Worm (Caenorhabditis elegans) whole organism, midembryonic: ENCODE results near the gene F58F12.12.
A peak's percentile ranks its signal among the peaks of the same experiment; 100 is the strongest.

Experiments used
- T22C8.4 ChIP-seq: fragments of 200-800 bp; sonication (Bioruptor generic); IDR thresholded peaks from 2 replicates; pipeline ENCODE4 v1.3.6; 2022; ENCODE audit warnings: missing genetic modification characterization, missing compliant biosample characterization
- cog-1 ChIP-seq: sonication (generic microtip); optimal IDR thresholded peaks from 2 replicates; lab custom pipeline; 2016; ENCODE audit warnings: missing genetic modification characterization, missing compliant biosample characterization
- flt-1 ChIP-seq: fragments of 200-800 bp; sonication (Bioruptor generic); IDR thresholded peaks from 2 replicates; pipeline ENCODE4 v1.3.6; 2022; ENCODE audit warnings: missing genetic modification characterization, missing compliant biosample characterization
- klf-2 ChIP-seq: fragments of 200-800 bp; sonication (Bioruptor generic); conservative IDR thresholded peaks from 2 replicates; pipeline ENCODE4 v1.3.6; 2022; ENCODE audit warnings: missing genetic modification reagents, missing genetic modification characterization, missing compliant biosample characterization
- med-1 ChIP-seq: sonication (generic microtip); optimal IDR thresholded peaks from 2 replicates; lab custom pipeline; 2017; ENCODE audit warnings: missing genetic modification characterization, mild to moderate bottlenecking, missing compliant biosample characterization, antibody characterized with exemption, missing genetic modification reagents; ENCODE audit not compliant: insufficient read depth
- ref-1 ChIP-seq: fragments of 200-800 bp; sonication (Bioruptor generic); conservative IDR thresholded peaks from 2 replicates; pipeline ENCODE4 v1.3.6; 2022; ENCODE audit warnings: missing genetic modification reagents, missing genetic modification characterization, missing compliant biosample characterization
- tab-1 ChIP-seq: fragments of 200-800 bp; sonication (Bioruptor generic); IDR thresholded peaks from 2 replicates; pipeline ENCODE4 v1.3.6; 2022; ENCODE audit warnings: missing genetic modification characterization, missing compliant biosample characterization
- ztf-23 ChIP-seq: fragments of 200-800 bp; sonication (Bioruptor generic); IDR thresholded peaks from 2 replicates; pipeline ENCODE4 v1.3.6; 2022; ENCODE audit warnings: missing genetic modification reagents, missing genetic modification characterization, missing compliant biosample characterization
- ztf-29 ChIP-seq: fragments of 200-800 bp; sonication (Bioruptor generic); IDR thresholded peaks from 2 replicates; pipeline ENCODE4 v1.3.6; 2022; ENCODE audit warnings: missing genetic modification reagents, missing genetic modification characterization, missing compliant biosample characterization

Gene F58F12.12

ce11 chrII:6407279-6407678 is 26.3 kb downstream of the F58F12.12 start, which contains the start of gene spp-11:
Gene spp-11, minus strand, starts transcription at chrII:6407379.
- no peak for TF ChIP-seq tab-1 (GFP tag; lab: Robert Waterston, UW)
- TF ChIP-seq T22C8.4 (GFP tag; lab: Robert Waterston, UW), result no peak
- TF ChIP-seq flt-1 (GFP tag; lab: Robert Waterston, UW), result no peak
- TF ChIP-seq klf-2 (GFP tag; lab: Robert Waterston, UW), result no peak
- no peak for TF ChIP-seq med-1 (GFP tag; lab: Kevin White, UChicago)
- no peak for TF ChIP-seq ref-1 (GFP tag; lab: Robert Waterston, UW)
- TF ChIP-seq ztf-23 (GFP tag; lab: Robert Waterston, UW), result no peak
- no peak for TF ChIP-seq cog-1 (tag; lab: Kevin White, UChicago)
- TF ChIP-seq ztf-29, result no peak

DNA sequence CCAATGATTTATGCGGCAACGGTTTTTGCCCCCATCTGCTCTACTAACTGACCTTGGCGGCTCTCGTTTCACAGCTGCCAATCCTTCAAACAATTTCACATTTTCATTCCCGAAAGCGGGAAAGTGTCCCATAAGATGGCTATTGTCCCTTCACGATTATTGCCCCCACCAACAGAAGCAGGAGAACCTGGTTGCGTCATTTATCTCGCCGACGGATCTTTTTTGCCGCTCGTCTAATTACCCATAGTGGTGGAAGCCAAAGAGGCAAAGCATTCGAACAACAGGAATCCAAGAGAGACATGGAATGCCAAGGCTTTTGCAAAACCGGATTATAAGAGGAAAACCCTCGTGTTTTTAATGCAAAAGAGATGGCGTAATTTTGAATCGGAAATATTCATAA is 28.1 kb downstream of the F58F12.12 start:
- no peak for TF ChIP-seq flt-1 (GFP tag; lab: Robert Waterston, UW)
- no peak for TF ChIP-seq ref-1 (GFP tag; lab: Robert Waterston, UW)
- TF ChIP-seq klf-2 (GFP tag; lab: Robert Waterston, UW), result no peak
- TF ChIP-seq med-1 (GFP tag; lab: Kevin White, UChicago), result no peak
- TF ChIP-seq T22C8.4 (GFP tag; lab: Robert Waterston, UW), result no peak
- no peak for TF ChIP-seq cog-1 (tag; lab: Kevin White, UChicago)
- 0 out of 2 replicates have a peak, but pooled peaks have one; percentile 47 for TF ChIP-seq ztf-29
- TF ChIP-seq ztf-23 (GFP tag; lab: Robert Waterston, UW), result peak; percentile 33; the same call in 1 of the 2 replicates
- TF ChIP-seq tab-1 (GFP tag; lab: Robert Waterston, UW), result no peak

ce11 chrII:6410181-6410580 is 29.2 kb downstream of the F58F12.12 start, which contains the start of gene T25D10.4:
Gene T25D10.4, minus strand, starts transcription at chrII:6410281.
- TF ChIP-seq T22C8.4 (GFP tag; lab: Robert Waterston, UW), result no peak
- no peak for TF ChIP-seq ref-1 (GFP tag; lab: Robert Waterston, UW)
- no peak for TF ChIP-seq cog-1 (tag; lab: Kevin White, UChicago)
- TF ChIP-seq flt-1 (GFP tag; lab: Robert Waterston, UW), result no peak
- TF ChIP-seq ztf-29, result no peak
- no peak for TF ChIP-seq tab-1 (GFP tag; lab: Robert Waterston, UW)
- TF ChIP-seq klf-2 (GFP tag; lab: Robert Waterston, UW), result no peak
- no peak for TF ChIP-seq ztf-23 (GFP tag; lab: Robert Waterston, UW)

DNA sequence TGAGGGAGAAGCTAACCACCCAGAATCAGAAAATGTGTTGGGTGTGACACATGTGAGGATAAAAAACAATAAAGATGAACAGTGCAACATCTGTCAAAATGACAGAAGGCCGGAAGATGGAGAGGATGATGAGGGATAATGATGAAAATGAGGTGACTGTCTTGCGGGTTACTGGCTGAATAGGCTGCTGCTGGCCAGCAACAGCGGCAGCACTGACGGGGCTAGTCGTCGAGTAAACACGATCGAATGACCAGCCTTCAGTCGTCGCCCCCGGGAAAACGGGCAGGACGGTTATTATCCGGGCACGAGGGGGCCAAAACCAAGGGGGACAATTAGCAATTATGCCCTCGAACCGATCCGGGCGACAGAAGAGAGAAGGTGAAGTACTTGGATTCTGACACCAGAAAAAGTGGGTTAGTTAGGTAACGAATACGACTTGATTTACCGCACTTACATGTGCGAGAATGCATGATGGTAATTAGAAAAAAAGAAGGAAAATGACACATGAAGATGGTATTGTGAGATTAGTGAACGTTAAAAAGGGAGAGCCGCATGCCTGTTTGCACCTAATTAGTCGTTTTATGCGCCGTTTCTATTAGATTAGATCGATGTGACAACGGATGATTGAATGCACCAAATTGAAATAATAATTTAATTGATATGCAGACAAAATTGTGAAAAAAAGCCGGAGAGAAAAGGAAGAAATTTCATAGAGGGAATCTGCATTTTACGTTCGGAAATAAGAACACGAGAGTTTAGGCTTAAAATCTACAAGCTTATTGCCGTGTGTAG is 30.9 kb downstream of the F58F12.12 start:
- TF ChIP-seq tab-1 (GFP tag; lab: Robert Waterston, UW) (0 out of 2 replicates have a peak, but pooled peaks have one; percentile 53), ztf-29 (no peak), flt-1 (GFP tag; lab: Robert Waterston, UW) (0 out of 2 replicates have a peak, but pooled peaks have one; percentile 49)

DNA sequence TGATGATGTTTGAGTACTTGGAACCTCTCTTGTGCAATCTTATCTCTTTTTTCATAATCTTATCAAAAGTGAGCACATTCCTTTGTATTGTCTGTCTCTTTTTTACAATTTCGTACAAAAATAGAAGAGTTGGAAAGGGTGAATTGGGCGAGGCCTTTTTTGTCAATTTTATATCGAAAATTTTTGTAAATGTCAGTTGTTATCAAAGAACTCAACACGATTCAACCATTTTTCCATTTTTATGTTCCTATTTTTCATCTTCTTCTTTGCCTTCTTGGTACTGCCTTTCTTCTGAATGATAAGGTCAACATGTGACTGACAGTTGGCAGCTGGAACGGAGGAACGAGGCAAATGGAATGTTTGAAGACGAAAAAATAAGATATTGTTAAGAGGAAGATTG is 32.8 kb downstream of the F58F12.12 start:
- no peak for TF ChIP-seq tab-1 (GFP tag; lab: Robert Waterston, UW)
- no peak for TF ChIP-seq T22C8.4 (GFP tag; lab: Robert Waterston, UW)
- TF ChIP-seq flt-1 (GFP tag; lab: Robert Waterston, UW), result no peak
- TF ChIP-seq ztf-29, result no peak
- no peak for TF ChIP-seq ref-1 (GFP tag; lab: Robert Waterston, UW)
- TF ChIP-seq cog-1 (tag; lab: Kevin White, UChicago), result no peak
- TF ChIP-seq ztf-23 (GFP tag; lab: Robert Waterston, UW), result no peak

DNA sequence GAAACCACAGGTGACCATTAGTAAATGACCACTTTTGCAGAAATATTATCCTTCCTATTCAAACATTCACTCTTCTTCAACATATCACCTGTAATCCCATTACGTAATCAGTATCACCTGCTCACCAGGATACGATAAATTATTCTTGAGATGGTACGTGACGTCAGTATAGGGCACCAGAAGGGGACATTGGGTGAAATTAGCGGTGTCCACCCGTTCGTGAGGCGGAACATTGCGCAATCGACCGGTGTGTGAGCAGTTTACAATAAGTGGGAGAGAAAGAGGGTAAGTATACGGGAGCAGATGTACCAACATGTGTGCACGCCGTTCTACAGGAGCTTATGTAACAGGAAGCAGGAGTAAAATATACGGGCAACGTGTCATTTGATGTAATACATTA is 37.0 kb downstream of the F58F12.12 start:
- no peak for TF ChIP-seq cog-1 (tag; lab: Kevin White, UChicago)
- TF ChIP-seq ztf-23 (GFP tag; lab: Robert Waterston, UW), result no peak
- no peak for TF ChIP-seq tab-1 (GFP tag; lab: Robert Waterston, UW)
- no peak for TF ChIP-seq T22C8.4 (GFP tag; lab: Robert Waterston, UW)
- TF ChIP-seq ref-1 (GFP tag; lab: Robert Waterston, UW), result no peak
- TF ChIP-seq flt-1 (GFP tag; lab: Robert Waterston, UW), result no peak
- TF ChIP-seq med-1 (GFP tag; lab: Kevin White, UChicago), result no peak

DNA sequence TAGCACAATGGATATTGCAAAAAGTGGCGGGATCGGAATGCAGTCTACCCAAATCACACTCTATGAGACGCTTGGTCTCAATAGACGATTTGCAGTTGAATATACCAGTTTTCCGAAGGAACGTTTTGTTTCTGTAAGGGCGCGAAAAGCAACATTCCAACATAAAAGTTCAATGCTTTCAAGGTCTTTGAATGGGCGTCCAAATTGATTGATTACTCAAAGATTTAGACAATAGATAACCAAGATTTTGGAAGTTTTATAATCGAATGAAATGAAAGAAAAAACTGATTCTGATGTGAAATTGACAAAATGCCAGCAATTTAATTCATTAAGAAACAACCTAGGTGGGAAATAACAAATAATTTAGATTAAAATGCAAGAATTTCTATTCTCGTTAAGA is 38.2 kb downstream of the F58F12.12 start:
- TF ChIP-seq T22C8.4 (GFP tag; lab: Robert Waterston, UW) (no peak), ref-1 (GFP tag; lab: Robert Waterston, UW) (no peak), flt-1 (GFP tag; lab: Robert Waterston, UW) (no peak), tab-1 (GFP tag; lab: Robert Waterston, UW) (no peak)

DNA sequence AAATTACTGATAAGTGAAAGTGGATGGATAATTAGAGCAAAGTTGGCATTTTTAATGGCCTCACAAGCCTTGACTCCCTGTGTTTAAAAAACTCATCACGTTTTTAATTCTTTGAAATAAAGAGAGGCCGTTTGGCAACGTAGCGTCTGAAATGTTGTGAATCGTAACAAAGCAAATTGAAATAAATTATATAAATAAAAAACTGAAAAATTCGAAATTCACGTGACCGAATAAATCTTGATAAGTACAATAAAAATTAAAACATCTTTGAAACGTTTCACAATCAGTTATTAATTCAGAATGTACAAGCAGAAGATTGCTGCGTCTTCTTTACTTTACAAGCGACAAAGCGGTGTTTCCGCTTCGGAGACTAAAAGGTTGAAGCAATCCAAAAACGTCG is 41.8 kb downstream of the F58F12.12 start, which contains the start of gene K03H9.3:
Gene K03H9.3 (plus strand): TSS at position 301 of the 400 bp plus-strand sequence.
- TF ChIP-seq ref-1 (GFP tag; lab: Robert Waterston, UW) (no peak), flt-1 (GFP tag; lab: Robert Waterston, UW) (no peak), med-1 (GFP tag; lab: Kevin White, UChicago) (no peak), cog-1 (tag; lab: Kevin White, UChicago) (no peak), T22C8.4 (GFP tag; lab: Robert Waterston, UW) (no peak), tab-1 (GFP tag; lab: Robert Waterston, UW) (no peak), ztf-23 (GFP tag; lab: Robert Waterston, UW) (no peak), ztf-29 (no peak), klf-2 (GFP tag; lab: Robert Waterston, UW) (no peak)

DNA sequence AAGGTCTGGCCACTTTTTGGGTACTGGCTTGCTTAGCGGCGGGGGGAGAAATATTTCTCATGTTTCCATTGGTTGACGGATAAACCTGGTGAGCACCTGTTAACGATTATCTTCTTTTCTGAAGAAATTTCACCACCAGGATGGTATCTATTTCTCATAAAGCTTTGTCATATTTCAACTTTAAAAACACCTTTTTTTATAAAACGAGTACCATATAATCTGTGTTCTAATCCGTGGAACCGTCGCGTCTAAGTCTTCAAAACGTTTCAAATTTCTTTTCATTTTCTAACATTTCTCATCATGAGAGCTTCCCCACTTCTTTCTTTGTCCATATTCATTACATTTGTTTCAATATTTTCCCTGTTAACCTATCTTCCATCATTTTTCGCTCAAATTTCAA is 45.0 kb downstream of the F58F12.12 start, which contains the start of gene col-75:
Gene col-75 (plus strand): TSS at position 301 of the 400 bp plus-strand sequence.
- TF ChIP-seq flt-1 (GFP tag; lab: Robert Waterston, UW), result no peak
- TF ChIP-seq ztf-29, result no peak
- no peak for TF ChIP-seq klf-2 (GFP tag; lab: Robert Waterston, UW)
- TF ChIP-seq ref-1 (GFP tag; lab: Robert Waterston, UW), result no peak
- TF ChIP-seq T22C8.4 (GFP tag; lab: Robert Waterston, UW), result no peak
- TF ChIP-seq cog-1 (tag; lab: Kevin White, UChicago), result no peak
- no peak for TF ChIP-seq ztf-23 (GFP tag; lab: Robert Waterston, UW)
- TF ChIP-seq tab-1 (GFP tag; lab: Robert Waterston, UW), result no peak
- TF ChIP-seq med-1 (GFP tag; lab: Kevin White, UChicago), result no peak
